Worm (Caenorhabditis elegans): Measurements from ENCODE around the gene ccm-3.

ccm-3 gene

ce11 chrII:10578843-10579430, 28.1 kb downstream of the ccm-3 start, which contains the start of gene rpb-6 (continued):
- TF ChIP-seq xnd-1 (tag; optimal IDR thresholded peaks at IDR 0.05), result no peak
- no peak for TF ChIP-seq cebp-2 (GFP tag; IDR thresholded peaks at IDR 0.05)
- no peak for TF ChIP-seq nfyb-1 (GFP tag; IDR thresholded peaks at IDR 0.05)
- TF ChIP-seq nhr-27 (tag; optimal IDR thresholded peaks at IDR 0.05), result no peak
- TF ChIP-seq F57A8.1 (GFP tag; optimal IDR thresholded peaks at IDR 0.05), result no peak
- TF ChIP-seq efl-1 (GFP tag; optimal IDR thresholded peaks at IDR 0.05), result peak; percentile 40
- TF ChIP-seq ztf-26 (tag; optimal IDR thresholded peaks at IDR 0.05), result no peak
- no peak for TF ChIP-seq tbp1 (GFP tag; optimal IDR thresholded peaks at IDR 0.05)
- TF ChIP-seq F22D6.2 (tag; optimal IDR thresholded peaks at IDR 0.05), result no peak
- TF ChIP-seq ztf-6 (GFP tag; IDR thresholded peaks at IDR 0.05), result no peak
- TF ChIP-seq hlh-26 (GFP tag; conservative IDR thresholded peaks at IDR 0.05), result no peak
- no peak for TF ChIP-seq Y79H2A.3 (GFP tag; conservative IDR thresholded peaks at IDR 0.05)

DNA sequence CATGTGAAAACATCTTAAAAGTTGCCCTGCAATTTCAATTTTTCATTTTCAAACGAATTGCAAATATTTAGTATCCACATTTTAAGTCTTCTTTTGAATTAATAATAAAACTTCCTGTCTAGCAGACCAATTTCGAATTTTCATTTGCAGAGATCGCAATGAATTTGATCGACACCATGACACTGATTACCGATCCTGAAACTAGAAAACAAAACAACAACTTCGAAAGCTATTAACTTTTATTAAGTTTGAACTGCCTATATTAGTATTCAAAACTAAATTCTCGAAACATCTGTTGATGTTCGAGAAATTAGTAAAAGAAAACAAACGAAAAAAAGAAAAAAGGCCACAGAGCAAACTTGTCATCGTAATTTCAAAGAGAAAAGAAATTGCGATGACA, 32.9 kb downstream of the ccm-3 start:
- TF ChIP-seq let-607 (tag; optimal IDR thresholded peaks at IDR 0.05) (no peak), ccch-3 (GFP tag; optimal IDR thresholded peaks at IDR 0.05) (no peak), cebp-1 (GFP tag; IDR thresholded peaks at IDR 0.05) (no peak), cebp-1 (tag; optimal IDR thresholded peaks at IDR 0.05) (no peak), ceh-40 (GFP tag; IDR thresholded peaks at IDR 0.05) (no peak), nhr-120 (GFP tag; IDR thresholded peaks at IDR 0.05) (no peak), ceh-58 (GFP tag; IDR thresholded peaks at IDR 0.05) (no peak), F33H1.4 (GFP tag; IDR thresholded peaks at IDR 0.05) (no peak), lin-54 (GFP tag; optimal IDR thresholded peaks at IDR 0.05) (peak; percentile 24), rpc-1 (optimal IDR thresholded peaks at IDR 0.05) (no peak), rpc-1 (tag; optimal IDR thresholded peaks at IDR 0.05) (no peak), hsf-1 (GFP tag; IDR thresholded peaks at IDR 0.05) (0 out of 2 replicates have a peak, but pooled peaks have one; percentile 50), fkh-3 (tag; optimal IDR thresholded peaks at IDR 0.05) (no peak), him-1 (tag; optimal IDR thresholded peaks at IDR 0.05) (peak; percentile 18), tbp1 (GFP tag; optimal IDR thresholded peaks at IDR 0.05) (no peak), snpc-4 (GFP tag; optimal IDR thresholded peaks at IDR 0.05) (peak; percentile 33), snpc-4 (tag; optimal IDR thresholded peaks at IDR 0.05) (no peak), nfyb-1 (GFP tag; IDR thresholded peaks at IDR 0.05) (no peak), egl-44 (GFP tag; IDR thresholded peaks at IDR 0.05) (no peak), ztf-25 (GFP tag; IDR thresholded peaks at IDR 0.05) (no peak), madf-6 (GFP tag; IDR thresholded peaks at IDR 0.05) (peak; percentile 60), hrde-1 (tag; optimal IDR thresholded peaks at IDR 0.05; ENCODE audit: borderline replicate concordance) (peak; percentile 87), ztf-22 (GFP tag; optimal IDR thresholded peaks at IDR 0.05) (no peak), hmg-1.2 (GFP tag; IDR thresholded peaks at IDR 0.05) (no peak), zim-3 (tag; optimal IDR thresholded peaks at IDR 0.05) (no peak), ceh-100 (GFP tag; IDR thresholded peaks at IDR 0.05) (0 out of 2 replicates have a peak, but pooled peaks have one; percentile 9), pbrm-1 (GFP tag; IDR thresholded peaks at IDR 0.05) (no peak), ceh-91 (GFP tag; IDR thresholded peaks at IDR 0.05) (0 out of 2 replicates have a peak, but pooled peaks have one; percentile 15), ztf-3 (GFP tag; optimal IDR thresholded peaks at IDR 0.05) (no peak), nfya-2 (GFP tag; IDR thresholded peaks at IDR 0.05) (no peak), efl-1 (GFP tag; optimal IDR thresholded peaks at IDR 0.05) (no peak), K12H6.12 (tag; optimal IDR thresholded peaks at IDR 0.05) (no peak), nhr-27 (tag; optimal IDR thresholded peaks at IDR 0.05) (no peak), somi-1 (GFP tag; optimal IDR thresholded peaks at IDR 0.05) (no peak), egl-18 (GFP tag; IDR thresholded peaks at IDR 0.05) (no peak), mcd-1 (GFP tag; IDR thresholded peaks at IDR 0.05) (no peak), ekl-4 (GFP tag; IDR thresholded peaks at IDR 0.05) (peak; percentile 10; the same call in 1 of the 2 replicates), ZK185.1 (tag; optimal IDR thresholded peaks at IDR 0.05; ENCODE audit: poor library complexity, severe bottlenecking) (no peak), mes-4 (tag; optimal IDR thresholded peaks at IDR 0.05) (no peak), repo-1 (tag; optimal IDR thresholded peaks at IDR 0.05) (no peak)

Data from whole organism, young adult.